Fruit fly (Drosophila melanogaster) whole organism, embryonic: ENCODE data around the gene Non3.

ENCODE experiments used
- Ada2b ChIP-seq: fragments of 200-800 bp; sonication (Bioruptor generic); IDR thresholded peaks from 2 replicates; pipeline ENCODE4 v1.3.6; 2022; ENCODE audit warnings: missing biosample characterization, missing genetic modification characterization
- Adf1 ChIP-seq: fragments of 200-800 bp; sonication (Bioruptor generic); IDR thresholded peaks from 2 replicates; pipeline ENCODE4 v1.3.6; 2022; ENCODE audit warnings: missing biosample characterization, missing genetic modification characterization
- Bdp1 ChIP-seq: fragments of 200-800 bp; sonication (Bioruptor generic); optimal IDR thresholded peaks from 3 replicates; lab custom pipeline; 2016; ENCODE audit warnings: missing biosample characterization, missing genetic modification characterization
- Bteb2 ChIP-seq: fragments of 200-800 bp; sonication (Bioruptor generic); optimal IDR thresholded peaks from 2 replicates; lab custom pipeline; 2016; ENCODE audit warnings: missing biosample characterization, missing genetic modification characterization
- CG10267 ChIP-seq: fragments of 200-800 bp; sonication (Bioruptor generic); optimal IDR thresholded peaks from 2 replicates; lab custom pipeline; 2018; ENCODE audit warnings: missing biosample characterization, mild to moderate bottlenecking, missing genetic modification characterization, moderate library complexity
- CG11398 ChIP-seq: fragments of 200-800 bp; sonication (Bioruptor generic); optimal IDR thresholded peaks from 2 replicates; lab custom pipeline; 2016; ENCODE audit warnings: missing biosample characterization, missing genetic modification characterization
- CG11456 ChIP-seq: fragments of 200-800 bp; sonication (Bioruptor generic); IDR thresholded peaks from 3 replicates; pipeline ENCODE4 v1.3.6; 2022; ENCODE audit warnings: missing biosample characterization, missing genetic modification characterization
- CG12071 ChIP-seq: fragments of 200-800 bp; sonication (Bioruptor generic); optimal IDR thresholded peaks from 3 replicates; lab custom pipeline; 2018; ENCODE audit warnings: missing biosample characterization, mild to moderate bottlenecking, missing genetic modification characterization
- CG12219 ChIP-seq: fragments of 200-800 bp; sonication (Bioruptor generic); optimal IDR thresholded peaks from 3 replicates; lab custom pipeline; 2018; ENCODE audit warnings: missing biosample characterization, mild to moderate bottlenecking, missing genetic modification characterization
- CG1233 ChIP-seq: fragments of 200-800 bp; sonication (Bioruptor generic); optimal IDR thresholded peaks from 4 replicates; lab custom pipeline; 2018; ENCODE audit warnings: missing biosample characterization, mild to moderate bottlenecking, missing genetic modification characterization
- CG12391 ChIP-seq: fragments of 200-800 bp; sonication (Bioruptor generic); optimal IDR thresholded peaks from 3 replicates; lab custom pipeline; 2018; ENCODE audit warnings: missing biosample characterization, mild to moderate bottlenecking, missing genetic modification characterization, moderate library complexity
- CG13123 ChIP-seq: fragments of 200-800 bp; sonication (Bioruptor generic); optimal IDR thresholded peaks from 2 replicates; lab custom pipeline; 2016; ENCODE audit warnings: missing biosample characterization, missing genetic modification characterization
- CG13775 ChIP-seq: fragments of 200-800 bp; sonication (Bioruptor generic); optimal IDR thresholded peaks from 3 replicates; lab custom pipeline; 2017; ENCODE audit warnings: missing biosample characterization, mild to moderate bottlenecking, missing genetic modification characterization
- CG14050 ChIP-seq: fragments of 200-800 bp; sonication (Bioruptor generic); IDR thresholded peaks from 3 replicates; pipeline ENCODE4 v1.3.6; 2022; ENCODE audit warnings: missing biosample characterization, missing genetic modification characterization
- CG14965 ChIP-seq: fragments of 200-800 bp; sonication (Bioruptor generic); optimal IDR thresholded peaks from 2 replicates; lab custom pipeline; 2016; ENCODE audit warnings: missing biosample characterization, missing genetic modification characterization, borderline replicate concordance
- CG17385 ChIP-seq: fragments of 200-800 bp; sonication (Bioruptor generic); optimal IDR thresholded peaks from 3 replicates; lab custom pipeline; 2018; ENCODE audit warnings: missing biosample characterization, mild to moderate bottlenecking, missing genetic modification characterization
- CG30431 ChIP-seq: fragments of 200-800 bp; sonication (Bioruptor generic); optimal IDR thresholded peaks from 2 replicates; lab custom pipeline; 2017; ENCODE audit warnings: missing biosample characterization, missing genetic modification characterization
- CG33213 ChIP-seq: fragments of 200-800 bp; sonication (Bioruptor generic); optimal IDR thresholded peaks from 3 replicates; lab custom pipeline; 2016; ENCODE audit warnings: missing biosample characterization, missing genetic modification characterization
- CG4730 ChIP-seq: fragments of 200-800 bp; sonication (Bioruptor generic); IDR thresholded peaks from 2 replicates; pipeline ENCODE4 v1.3.6; 2022; ENCODE audit warnings: missing biosample characterization, missing genetic modification characterization
- CG5180 ChIP-seq: fragments of 200-800 bp; sonication (Bioruptor generic); optimal IDR thresholded peaks from 3 replicates; lab custom pipeline; 2017; ENCODE audit warnings: missing biosample characterization, missing genetic modification characterization, mild to moderate bottlenecking, moderate library complexity, missing genetic modification reagents
- CG7987 ChIP-seq: fragments of 200-800 bp; sonication (Bioruptor generic); optimal IDR thresholded peaks from 2 replicates; lab custom pipeline; 2018; ENCODE audit warnings: missing biosample characterization, mild to moderate bottlenecking, missing genetic modification characterization, moderate library complexity
- CG8388 ChIP-seq: fragments of 200-800 bp; sonication (Bioruptor generic); optimal IDR thresholded peaks from 2 replicates; lab custom pipeline; 2019; ENCODE audit warnings: missing biosample characterization, mild to moderate bottlenecking, missing genetic modification characterization, moderate library complexity
- CG9437 ChIP-seq: fragments of 200-800 bp; sonication (Bioruptor generic); optimal IDR thresholded peaks from 2 replicates; lab custom pipeline; 2018; ENCODE audit warnings: missing biosample characterization, mild to moderate bottlenecking, missing genetic modification characterization
- Dfd ChIP-seq, 2 experiments: fragments of >200 bp; optimal IDR thresholded peaks; 2 replicates each; lab custom pipeline; 2017; ENCODE audit warnings: missing biosample characterization in 2 of 2, missing genetic modification characterization in 2 of 2
- Dp ChIP-seq: fragments of 200-800 bp; sonication (Bioruptor generic); optimal IDR thresholded peaks from 2 replicates; lab custom pipeline; 2018; ENCODE audit warnings: missing biosample characterization, mild to moderate bottlenecking, missing genetic modification characterization, moderate library complexity
- Drgx ChIP-seq: fragments of 200-800 bp; sonication (Bioruptor generic); IDR thresholded peaks from 2 replicates; pipeline ENCODE4 v1.3.6; 2022; ENCODE audit warnings: missing biosample characterization, missing genetic modification characterization
- ERR ChIP-seq: fragments of 200-800 bp; sonication (Bioruptor generic); optimal IDR thresholded peaks from 2 replicates; lab custom pipeline; 2016; ENCODE audit warnings: missing biosample characterization, missing genetic modification characterization
- Eip74EF ChIP-seq, 2 experiments: fragments of 200-800 bp in 1 of 2; fragments of >200 bp in 1 of 2; sonication (Bioruptor generic) in 1 of 2; optimal IDR thresholded peaks; 2 replicates each; lab custom pipeline; 2017 to 2019; ENCODE audit warnings: missing biosample characterization in 2 of 2, missing genetic modification characterization in 2 of 2, mild to moderate bottlenecking in 1 of 2, moderate library complexity in 1 of 2
- Elba2 ChIP-seq: fragments of 200-800 bp; sonication (Bioruptor generic); optimal IDR thresholded peaks from 3 replicates; lab custom pipeline; 2016; ENCODE audit warnings: missing biosample characterization, missing genetic modification characterization
- H15 ChIP-seq: fragments of 200-800 bp; sonication (Bioruptor generic); IDR thresholded peaks from 3 replicates; pipeline ENCODE4 v1.3.6; 2022; ENCODE audit warnings: missing biosample characterization, missing genetic modification characterization
- Hmr ChIP-seq: fragments of 200-800 bp; sonication (Bioruptor generic); optimal IDR thresholded peaks from 3 replicates; lab custom pipeline; 2017; ENCODE audit warnings: mild to moderate bottlenecking, missing biosample characterization, missing genetic modification reagents, missing genetic modification characterization
- NC2α ChIP-seq: fragments of 200-800 bp; sonication (Bioruptor generic); optimal IDR thresholded peaks from 2 replicates; lab custom pipeline; 2016; ENCODE audit warnings: missing biosample characterization, missing genetic modification characterization
- Ptx1 ChIP-seq: fragments of 200-800 bp; sonication (Bioruptor generic); IDR thresholded peaks from 2 replicates; pipeline ENCODE4 v1.3.6; 2022; ENCODE audit warnings: missing biosample characterization, missing genetic modification characterization
- Sox102F ChIP-seq: fragments of 200-800 bp; sonication (Bioruptor generic); optimal IDR thresholded peaks from 2 replicates; lab custom pipeline; 2018; ENCODE audit warnings: missing biosample characterization, mild to moderate bottlenecking, missing genetic modification characterization, moderate library complexity
- YL-1 ChIP-seq: fragments of 200-800 bp; sonication (Bioruptor generic); optimal IDR thresholded peaks from 3 replicates; lab custom pipeline; 2017; ENCODE audit warnings: missing biosample characterization, mild to moderate bottlenecking, missing genetic modification characterization
- az2 ChIP-seq: fragments of 200-800 bp; sonication (Bioruptor generic); optimal IDR thresholded peaks from 3 replicates; lab custom pipeline; 2016; ENCODE audit warnings: missing biosample characterization, missing genetic modification characterization
- bsh ChIP-seq, 2 experiments: fragments of 200-800 bp; sonication (Bioruptor generic); optimal IDR thresholded peaks; 2 replicates each; lab custom pipeline; 2017 to 2018; ENCODE audit warnings: mild to moderate bottlenecking in 2 of 2, missing biosample characterization in 2 of 2, missing genetic modification characterization in 2 of 2, moderate library complexity in 1 of 2
- chinmo ChIP-seq: fragments of 200-800 bp; sonication (Bioruptor generic); IDR thresholded peaks from 4 replicates; pipeline ENCODE4 v1.3.6; 2022; ENCODE audit warnings: missing biosample characterization, missing genetic modification characterization; ENCODE audit not compliant: partially characterized antibody
- crc ChIP-seq: fragments of 200-800 bp; sonication (Bioruptor generic); optimal IDR thresholded peaks from 2 replicates; lab custom pipeline; 2016; ENCODE audit warnings: missing biosample characterization, missing genetic modification characterization
- crol ChIP-seq: fragments of 200-800 bp; sonication (Bioruptor generic); IDR thresholded peaks from 2 replicates; pipeline ENCODE4 v1.3.6; 2022; ENCODE audit warnings: missing biosample characterization, missing genetic modification characterization
- dati ChIP-seq: fragments of 200-800 bp; sonication (Bioruptor generic); IDR thresholded peaks from 2 replicates; pipeline ENCODE4 v1.3.6; 2022; ENCODE audit warnings: missing biosample characterization, missing genetic modification characterization
- grn ChIP-seq: fragments of 200-800 bp; sonication (Bioruptor generic); optimal IDR thresholded peaks from 3 replicates; lab custom pipeline; 2017; ENCODE audit warnings: missing biosample characterization, missing genetic modification characterization
- hb ChIP-seq: fragments of 200-800 bp; sonication (Bioruptor generic); IDR thresholded peaks from 3 replicates; pipeline ENCODE4 v1.3.6; 2022; ENCODE audit warnings: missing biosample characterization, missing genetic modification characterization; ENCODE audit not compliant: partially characterized antibody
- hkb ChIP-seq, 2 experiments: fragments of 200-800 bp in 1 of 2; fragments of >200 bp in 1 of 2; sonication (Bioruptor generic) in 1 of 2; IDR thresholded peaks in 1 of 2; optimal IDR thresholded peaks in 1 of 2; 2 replicates each; pipeline versions ENCODE4 v1.3.6 to Lab custom; 2017 to 2022; ENCODE audit warnings: missing biosample characterization in 1 of 2, missing genetic modification characterization in 1 of 2
- pfk ChIP-seq: fragments of 200-800 bp; sonication (Bioruptor generic); optimal IDR thresholded peaks from 2 replicates; lab custom pipeline; 2018; ENCODE audit warnings: missing biosample characterization, mild to moderate bottlenecking, missing genetic modification characterization, moderate library complexity
- ro ChIP-seq: fragments of 200-800 bp; sonication (Bioruptor generic); IDR thresholded peaks from 2 replicates; pipeline ENCODE4 v1.3.6; 2022; ENCODE audit warnings: missing biosample characterization, missing genetic modification characterization
- run ChIP-seq: fragments of 200-800 bp; sonication (Bioruptor generic); optimal IDR thresholded peaks from 3 replicates; lab custom pipeline; 2018; ENCODE audit warnings: missing biosample characterization, mild to moderate bottlenecking, missing genetic modification characterization
- scrt ChIP-seq: fragments of 200-800 bp; sonication (Bioruptor generic); optimal IDR thresholded peaks from 2 replicates; lab custom pipeline; 2018; ENCODE audit warnings: missing biosample characterization, mild to moderate bottlenecking, missing genetic modification characterization, moderate library complexity
- toy ChIP-seq: fragments of 200-800 bp; sonication (Bioruptor generic); IDR thresholded peaks from 2 replicates; pipeline ENCODE4 v1.3.6; 2022; ENCODE audit warnings: missing biosample characterization, missing genetic modification characterization

Gene Non3

DNA sequence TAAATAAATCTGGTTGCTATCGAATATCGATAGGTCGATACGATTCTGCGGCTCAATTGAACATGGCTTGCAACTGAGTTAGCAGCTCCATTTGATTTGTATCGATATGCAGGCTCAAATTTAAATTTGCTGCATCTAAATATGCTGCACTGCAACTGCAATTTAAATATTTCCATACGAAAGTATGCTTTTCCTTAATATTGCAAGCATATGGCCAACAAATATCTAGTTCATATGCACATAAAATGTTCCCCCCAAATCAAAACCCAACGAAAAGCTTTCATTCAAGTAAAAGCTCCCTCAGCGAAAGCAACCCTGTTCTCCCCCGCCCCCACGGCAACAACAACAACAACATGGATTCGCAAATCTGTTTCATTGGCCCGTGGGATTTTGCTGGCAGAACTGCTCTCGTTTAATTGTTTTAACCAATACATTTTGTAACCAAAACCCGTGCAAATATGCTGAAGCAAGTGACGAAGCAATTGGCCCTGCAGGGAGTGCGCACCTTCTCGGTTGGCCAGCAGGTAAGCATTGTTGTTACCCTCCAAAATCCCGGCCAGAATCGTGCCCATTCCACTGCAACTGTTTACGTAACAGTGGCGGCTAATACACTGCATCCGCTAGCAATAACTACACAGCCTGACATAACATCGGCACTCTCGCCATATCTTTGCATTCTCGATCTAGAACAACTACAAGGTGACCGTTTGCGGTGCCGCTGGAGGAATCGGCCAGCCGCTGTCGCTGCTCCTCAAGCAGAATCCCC, 2.7 kb downstream of the Non3 start, which contains the start of the genes CG7168 and Mdh2 (continued):
- TF ChIP-seq Hmr (GFP tag; lab: Kevin White, UChicago) (peak; percentile 14), CG9437 (GFP tag; lab: Kevin White, UChicago) (no peak), toy (GFP tag; lab: Robert Waterston, UW) (no peak), CG1233 (GFP tag; lab: Kevin White, UChicago) (no peak), Drgx (no peak), NC2α (GFP tag; lab: Kevin White, UChicago) (no peak), run (no peak), Adf1 (no peak; the same call in 1 of the 2 replicates), CG14050 (GFP tag; lab: Robert Waterston, UW) (no peak), CG30431 (GFP tag; lab: Kevin White, UChicago) (no peak), CG4730 (GFP tag; lab: Robert Waterston, UW) (no peak), Eip74EF (GFP tag; optimal IDR thresholded peaks at IDR 0.05; lab: Kevin White, UChicago) (no peak), ro (GFP tag; lab: Robert Waterston, UW) (no peak), CG8388 (GFP tag; lab: Kevin White, UChicago) (no peak), hb (peak; percentile 82), CG11456 (GFP tag; lab: Robert Waterston, UW) (no peak), CG7987 (GFP tag; lab: Kevin White, UChicago) (no peak), CG13123 (GFP tag; lab: Kevin White, UChicago) (no peak), CG13775 (GFP tag; lab: Kevin White, UChicago) (no peak), az2 (GFP tag; lab: Kevin White, UChicago) (no peak), crc (GFP tag; lab: Kevin White, UChicago) (no peak), CG11398 (no peak), pfk (GFP tag; lab: Kevin White, UChicago) (no peak), YL-1 (GFP tag; lab: Kevin White, UChicago) (peak; percentile 0), Ptx1 (GFP tag; lab: Robert Waterston, UW) (no peak), chinmo (GFP tag; lab: Robert Waterston, UW) (peak; percentile 73; the same call in 3 of the 4 replicates), CG10267 (tag; lab: Kevin White, UChicago) (peak; percentile 16), crol (GFP tag; lab: Robert Waterston, UW) (peak; percentile 35; the same call in 1 of the 2 replicates), scrt (peak; percentile 51), CG33213 (GFP tag; lab: Kevin White, UChicago) (no peak), Dp (GFP tag; lab: Kevin White, UChicago) (peak; percentile 76), Dfd (GFP tag; optimal IDR thresholded peaks at IDR 0.05; lab: Kevin White, UChicago) (no peak), H15 (no peak), CG17385 (GFP tag; lab: Kevin White, UChicago) (no peak), CG12391 (tag; lab: Kevin White, UChicago) (peak; percentile 30), CG14965 (GFP tag; lab: Kevin White, UChicago) (no peak), Ada2b (GFP tag; lab: Robert Waterston, UW) (no peak), dati (GFP tag; lab: Robert Waterston, UW) (no peak), CG12219 (GFP tag; lab: Kevin White, UChicago) (no peak), hkb (optimal IDR thresholded peaks at IDR 0.05; lab: Kevin White, UChicago) (no peak), hkb (GFP tag; IDR thresholded peaks at IDR 0.05; lab: Robert Waterston, UW) (no peak), bsh (GFP tag; optimal IDR thresholded peaks at IDR 0.05; lab: Kevin White, UChicago) (no peak), Sox102F (GFP tag; lab: Kevin White, UChicago) (no peak), Elba2 (GFP tag; lab: Kevin White, UChicago) (no peak), CG5180 (no peak), Bdp1 (GFP tag; lab: Kevin White, UChicago) (no peak), Bteb2 (GFP tag; lab: Kevin White, UChicago) (no peak), CG12071 (GFP tag; lab: Kevin White, UChicago) (no peak), ERR (no peak), grn (GFP tag; lab: Kevin White, UChicago) (no peak)
